Fruit fly (Drosophila melanogaster) whole organism, embryonic: Measurements from ENCODE around the gene niki.

Experiments
- Atf6 ChIP-seq: fragments of 200-800 bp; sonication (Bioruptor generic); IDR thresholded peaks from 2 replicates; pipeline ENCODE4 v1.3.6; 2022; ENCODE audit warnings: missing biosample characterization, missing genetic modification characterization
- CG11398 ChIP-seq: fragments of 200-800 bp; sonication (Bioruptor generic); optimal IDR thresholded peaks from 2 replicates; lab custom pipeline; 2016; ENCODE audit warnings: missing biosample characterization, missing genetic modification characterization
- CG11504 ChIP-seq: fragments of 200-800 bp; sonication (Bioruptor generic); optimal IDR thresholded peaks from 3 replicates; lab custom pipeline; 2019; ENCODE audit warnings: missing biosample characterization, mild to moderate bottlenecking, missing genetic modification characterization, moderate library complexity
- CG12299 ChIP-seq: fragments of 200-800 bp; sonication (Bioruptor generic); optimal IDR thresholded peaks from 2 replicates; lab custom pipeline; 2018; ENCODE audit warnings: missing biosample characterization, mild to moderate bottlenecking, missing genetic modification characterization
- CG12659 ChIP-seq: fragments of 200-800 bp; sonication (Bioruptor generic); optimal IDR thresholded peaks from 3 replicates; lab custom pipeline; 2017; ENCODE audit warnings: mild to moderate bottlenecking, missing biosample characterization, missing genetic modification reagents, missing genetic modification characterization
- CG12744 ChIP-seq: fragments of 200-800 bp; sonication (Bioruptor generic); optimal IDR thresholded peaks from 2 replicates; lab custom pipeline; 2016; ENCODE audit warnings: missing biosample characterization, missing genetic modification characterization
- CG13123 ChIP-seq: fragments of 200-800 bp; sonication (Bioruptor generic); optimal IDR thresholded peaks from 2 replicates; lab custom pipeline; 2016; ENCODE audit warnings: missing biosample characterization, missing genetic modification characterization
- CG13775 ChIP-seq: fragments of 200-800 bp; sonication (Bioruptor generic); optimal IDR thresholded peaks from 3 replicates; lab custom pipeline; 2017; ENCODE audit warnings: missing biosample characterization, mild to moderate bottlenecking, missing genetic modification characterization
- CG14667 ChIP-seq: fragments of 200-800 bp; sonication (Bioruptor generic); IDR thresholded peaks from 2 replicates; pipeline ENCODE4 v1.3.6; 2022; ENCODE audit warnings: missing biosample characterization, missing genetic modification characterization
- CG14860 ChIP-seq: fragments of 200-800 bp; sonication (Bioruptor generic); IDR thresholded peaks from 3 replicates; pipeline ENCODE4 v1.3.6; 2022; ENCODE audit warnings: missing biosample characterization, missing genetic modification characterization; ENCODE audit not compliant: partially characterized antibody
- CG1529 ChIP-seq: fragments of 200-800 bp; sonication (Bioruptor generic); optimal IDR thresholded peaks from 3 replicates; lab custom pipeline; 2018; ENCODE audit warnings: missing biosample characterization, missing genetic modification characterization
- CG15601 ChIP-seq: fragments of 200-800 bp; sonication (Bioruptor generic); optimal IDR thresholded peaks from 3 replicates; lab custom pipeline; 2019; ENCODE audit warnings: missing biosample characterization, mild to moderate bottlenecking, missing genetic modification characterization, moderate library complexity
- CG18262 ChIP-seq: fragments of 200-800 bp; optimal IDR thresholded peaks from 3 replicates; lab custom pipeline; 2019; ENCODE audit warnings: missing biosample characterization, mild to moderate bottlenecking, missing genetic modification characterization, moderate library complexity
- CG18476 ChIP-seq: fragments of 200-800 bp; sonication (Bioruptor generic); optimal IDR thresholded peaks from 2 replicates; lab custom pipeline; 2016; ENCODE audit warnings: missing biosample characterization, mild to moderate bottlenecking, missing genetic modification characterization
- CG2202 ChIP-seq: fragments of 200-800 bp; sonication (Bioruptor generic); optimal IDR thresholded peaks from 2 replicates; lab custom pipeline; 2018; ENCODE audit warnings: missing biosample characterization, mild to moderate bottlenecking, missing genetic modification characterization
- CG31388 ChIP-seq: fragments of 200-800 bp; sonication (Bioruptor generic); optimal IDR thresholded peaks from 2 replicates; lab custom pipeline; 2016; ENCODE audit warnings: missing biosample characterization, missing genetic modification characterization
- CG4282 ChIP-seq: fragments of 200-800 bp; sonication (Bioruptor generic); optimal IDR thresholded peaks from 2 replicates; lab custom pipeline; 2016; ENCODE audit warnings: missing biosample characterization, missing genetic modification characterization
- CG7786 ChIP-seq: fragments of 200-800 bp; sonication (Bioruptor generic); optimal IDR thresholded peaks from 2 replicates; lab custom pipeline; 2016; ENCODE audit warnings: missing biosample characterization, missing genetic modification characterization
- CG7839 ChIP-seq: fragments of 200-800 bp; sonication (Bioruptor generic); optimal IDR thresholded peaks from 3 replicates; lab custom pipeline; 2018; ENCODE audit warnings: missing biosample characterization, mild to moderate bottlenecking, missing genetic modification characterization, moderate library complexity
- CG7963 ChIP-seq: fragments of 200-800 bp; sonication (Bioruptor generic); IDR thresholded peaks from 3 replicates; pipeline ENCODE4 v1.3.6; 2022; ENCODE audit warnings: missing biosample characterization, missing genetic modification characterization; ENCODE audit not compliant: partially characterized antibody
- CG8290 ChIP-seq, 3 experiments: fragments of 200-800 bp; sonication (Bioruptor generic); optimal IDR thresholded peaks; 2 replicates each; lab custom pipeline; 2016 to 2019; ENCODE audit warnings: missing biosample characterization in 3 of 3, missing genetic modification characterization in 3 of 3, mild to moderate bottlenecking in 2 of 3, moderate library complexity in 1 of 3
- CG8359 ChIP-seq: fragments of 200-800 bp; sonication (Bioruptor generic); optimal IDR thresholded peaks from 2 replicates; lab custom pipeline; 2017; ENCODE audit warnings: missing biosample characterization, mild to moderate bottlenecking, missing genetic modification characterization, borderline replicate concordance
- CG8388 ChIP-seq: fragments of 200-800 bp; sonication (Bioruptor generic); optimal IDR thresholded peaks from 2 replicates; lab custom pipeline; 2019; ENCODE audit warnings: missing biosample characterization, mild to moderate bottlenecking, missing genetic modification characterization, moderate library complexity
- CG9727 ChIP-seq: fragments of 200-800 bp; sonication (Bioruptor generic); optimal IDR thresholded peaks from 3 replicates; lab custom pipeline; 2017; ENCODE audit warnings: missing biosample characterization, mild to moderate bottlenecking, missing genetic modification characterization
- Eip74EF ChIP-seq, 2 experiments: fragments of 200-800 bp in 1 of 2; fragments of >200 bp in 1 of 2; sonication (Bioruptor generic) in 1 of 2; optimal IDR thresholded peaks; 2 replicates each; lab custom pipeline; 2017 to 2019; ENCODE audit warnings: missing biosample characterization in 2 of 2, missing genetic modification characterization in 2 of 2, mild to moderate bottlenecking in 1 of 2, moderate library complexity in 1 of 2
- Hr51 ChIP-seq, 2 experiments: fragments of 200-800 bp; sonication (Bioruptor generic); optimal IDR thresholded peaks; 2 replicates in 1 of 2; 3 replicates in 1 of 2; lab custom pipeline; 2016 to 2018; ENCODE audit warnings: missing biosample characterization in 2 of 2, missing genetic modification characterization in 2 of 2, mild to moderate bottlenecking in 1 of 2, moderate library complexity in 1 of 2
- Lim3 ChIP-seq: fragments of 200-800 bp; sonication (Bioruptor generic); IDR thresholded peaks from 2 replicates; pipeline ENCODE4 v1.3.6; 2022; ENCODE audit warnings: missing biosample characterization, missing genetic modification characterization
- MESR4 ChIP-seq: fragments of 200-800 bp; sonication (Bioruptor generic); optimal IDR thresholded peaks from 2 replicates; lab custom pipeline; 2018; ENCODE audit warnings: missing biosample characterization, mild to moderate bottlenecking, missing genetic modification characterization, moderate library complexity
- NC2β ChIP-seq: fragments of 200-800 bp; sonication (Bioruptor generic); optimal IDR thresholded peaks from 2 replicates; lab custom pipeline; 2016; ENCODE audit warnings: missing biosample characterization, missing genetic modification characterization
- Nf-YB ChIP-seq: fragments of 200-800 bp; sonication (Bioruptor generic); optimal IDR thresholded peaks from 3 replicates; lab custom pipeline; 2019; ENCODE audit warnings: missing biosample characterization, mild to moderate bottlenecking, missing genetic modification characterization, moderate library complexity
- Poxn ChIP-seq: fragments of 200-800 bp; sonication (Bioruptor generic); IDR thresholded peaks from 2 replicates; pipeline ENCODE4 v1.3.6; 2022; ENCODE audit warnings: missing biosample characterization, missing genetic modification characterization
- Sin3A ChIP-seq: fragments of >200 bp; optimal IDR thresholded peaks from 2 replicates; lab custom pipeline; 2018
- al ChIP-seq: fragments of 200-800 bp; sonication (Bioruptor generic); IDR thresholded peaks from 2 replicates; pipeline ENCODE4 v1.3.6; 2022; ENCODE audit warnings: missing biosample characterization, missing genetic modification characterization
- bcd ChIP-seq: fragments of 200-800 bp; sonication (Bioruptor generic); optimal IDR thresholded peaks from 2 replicates; lab custom pipeline; 2017; ENCODE audit warnings: missing biosample characterization, mild to moderate bottlenecking, missing genetic modification characterization
- cas ChIP-seq: fragments of 200-800 bp; sonication (Bioruptor generic); IDR thresholded peaks from 2 replicates; pipeline ENCODE4 v1.3.6; 2022; ENCODE audit warnings: missing biosample characterization, missing genetic modification characterization
- crc ChIP-seq: fragments of 200-800 bp; sonication (Bioruptor generic); optimal IDR thresholded peaks from 2 replicates; lab custom pipeline; 2016; ENCODE audit warnings: missing biosample characterization, missing genetic modification characterization
- danr ChIP-seq: fragments of 200-800 bp; sonication (Bioruptor generic); IDR thresholded peaks from 2 replicates; pipeline ENCODE4 v1.3.6; 2022; ENCODE audit warnings: missing biosample characterization, missing genetic modification characterization
- fd64A ChIP-seq: fragments of 200-800 bp; sonication (Bioruptor generic); optimal IDR thresholded peaks from 3 replicates; lab custom pipeline; 2018; ENCODE audit warnings: missing biosample characterization, mild to moderate bottlenecking, missing genetic modification characterization
- gem ChIP-seq: fragments of 200-800 bp; sonication (Bioruptor generic); optimal IDR thresholded peaks from 2 replicates; lab custom pipeline; 2019; ENCODE audit warnings: missing biosample characterization, mild to moderate bottlenecking, missing genetic modification characterization, moderate library complexity
- gfzf ChIP-seq: fragments of 200-800 bp; sonication (Bioruptor generic); optimal IDR thresholded peaks from 2 replicates; lab custom pipeline; 2016; ENCODE audit warnings: missing biosample characterization, mild to moderate bottlenecking, missing genetic modification characterization, moderate library complexity
- gsb-n ChIP-seq: fragments of 200-800 bp; sonication (Bioruptor generic); optimal IDR thresholded peaks from 3 replicates; lab custom pipeline; 2018; ENCODE audit warnings: missing biosample characterization, mild to moderate bottlenecking, missing genetic modification characterization
- kni ChIP-seq: fragments of 200-800 bp; sonication (Bioruptor generic); optimal IDR thresholded peaks from 3 replicates; lab custom pipeline; 2017; ENCODE audit warnings: mild to moderate bottlenecking, missing biosample characterization, missing genetic modification reagents, missing genetic modification characterization
- lola ChIP-seq, 3 experiments: fragments of >200 bp in 2 of 3; fragments of 200-800 bp in 1 of 3; sonication (Bioruptor generic) in 1 of 3; optimal IDR thresholded peaks; 2 replicates each; lab custom pipeline; 2017 to 2019; ENCODE audit warnings: missing biosample characterization in 3 of 3, missing genetic modification characterization in 3 of 3, mild to moderate bottlenecking in 1 of 3, moderate library complexity in 1 of 3
- otp ChIP-seq: fragments of 200-800 bp; sonication (Bioruptor generic); IDR thresholded peaks from 3 replicates; pipeline ENCODE4, ENCODE4 v1.3.6; 2022; ENCODE audit warnings: missing biosample characterization, missing genetic modification characterization
- phol ChIP-seq: fragments of 200-800 bp; sonication (Bioruptor generic); optimal IDR thresholded peaks from 3 replicates; lab custom pipeline; 2018; ENCODE audit warnings: missing biosample characterization, mild to moderate bottlenecking, missing genetic modification characterization, moderate library complexity
- psq ChIP-seq: fragments of 200-800 bp; sonication (Bioruptor generic); optimal IDR thresholded peaks from 2 replicates; lab custom pipeline; 2017; ENCODE audit warnings: missing biosample characterization, missing genetic modification characterization
- salm ChIP-seq: fragments of 200-800 bp; sonication (Bioruptor generic); optimal IDR thresholded peaks from 2 replicates; lab custom pipeline; 2018; ENCODE audit warnings: missing biosample characterization, mild to moderate bottlenecking, missing genetic modification characterization
- scrt ChIP-seq: fragments of 200-800 bp; sonication (Bioruptor generic); optimal IDR thresholded peaks from 2 replicates; lab custom pipeline; 2018; ENCODE audit warnings: missing biosample characterization, mild to moderate bottlenecking, missing genetic modification characterization, moderate library complexity
- toy ChIP-seq: fragments of 200-800 bp; sonication (Bioruptor generic); IDR thresholded peaks from 2 replicates; pipeline ENCODE4 v1.3.6; 2022; ENCODE audit warnings: missing biosample characterization, missing genetic modification characterization

Gene niki

dm6 chr3R:24809576-24810279, 15.7 kb downstream of the niki start (continued):
- TF ChIP-seq otp (GFP tag; lab: Robert Waterston, UW) (no peak), CG31388 (GFP tag; lab: Kevin White, UChicago) (no peak), Poxn (no peak), CG14667 (GFP tag; lab: Robert Waterston, UW) (no peak), CG8388 (GFP tag; lab: Kevin White, UChicago) (peak; percentile 40), danr (GFP tag; lab: Robert Waterston, UW) (no peak), Nf-YB (peak; percentile 35), CG13775 (GFP tag; lab: Kevin White, UChicago) (no peak), CG14860 (no peak), CG7839 (no peak), al (GFP tag; lab: Robert Waterston, UW) (no peak), CG12299 (tag; lab: Kevin White, UChicago) (peak; percentile 65), bcd (GFP tag; lab: Kevin White, UChicago) (no peak), CG1529 (GFP tag; lab: Kevin White, UChicago) (peak; percentile 39), phol (tag; lab: Kevin White, UChicago) (no peak), Hr51 (GFP tag; optimal IDR thresholded peaks at IDR 0.05; lab: Kevin White, UChicago) (no peak), salm (tag; lab: Kevin White, UChicago) (peak; percentile 57), CG7963 (GFP tag; lab: Robert Waterston, UW) (no peak), CG9727 (peak; percentile 47), gem (tag; lab: Kevin White, UChicago) (no peak), CG12744 (GFP tag; lab: Kevin White, UChicago) (peak; percentile 10), Lim3 (GFP tag; lab: Robert Waterston, UW) (no peak), CG8290 (GFP tag; optimal IDR thresholded peaks at IDR 0.05; lab: Kevin White, UChicago) (no peak), CG8290 (tag; optimal IDR thresholded peaks at IDR 0.05; lab: Kevin White, UChicago) (no peak), NC2β (GFP tag; lab: Kevin White, UChicago) (no peak), gfzf (no peak), gsb-n (no peak), CG12659 (GFP tag; lab: Kevin White, UChicago) (peak; percentile 38), crc (GFP tag; lab: Kevin White, UChicago) (no peak), CG18262 (tag; lab: Kevin White, UChicago) (no peak), lola (GFP tag; optimal IDR thresholded peaks at IDR 0.05; lab: Kevin White, UChicago) (peak in 1 of 3 experiments; percentile 2), CG11504 (tag; lab: Kevin White, UChicago) (no peak), MESR4 (GFP tag; lab: Kevin White, UChicago) (no peak), CG18476 (GFP tag; lab: Kevin White, UChicago) (no peak), CG8359 (GFP tag; lab: Kevin White, UChicago) (peak; percentile 54), fd64A (GFP tag; lab: Kevin White, UChicago) (peak; percentile 76), CG2202 (tag; lab: Kevin White, UChicago) (peak; percentile 53), CG4282 (no peak), Eip74EF (GFP tag; optimal IDR thresholded peaks at IDR 0.05; lab: Kevin White, UChicago) (peak in 1 of 2 experiments; percentile 28), CG11398 (GFP tag; lab: Kevin White, UChicago) (no peak), scrt (no peak), Sin3A (lab: Kevin White, UChicago) (no peak), cas (no peak), kni (peak; percentile 62), CG13123 (GFP tag; lab: Kevin White, UChicago) (no peak), CG15601 (tag; lab: Kevin White, UChicago) (no peak), toy (GFP tag; lab: Robert Waterston, UW) (no peak), CG7786 (GFP tag; lab: Kevin White, UChicago) (no peak), Atf6 (peak; percentile 45; the same call in 1 of the 2 replicates), psq (GFP tag; lab: Kevin White, UChicago) (no peak)
